Worm (Caenorhabditis elegans) whole organism, L4/young adult: ENCODE data around the gene clec-62.
A peak's percentile ranks its signal among the peaks of the same experiment; 100 is the strongest.

ENCODE experiments used
- W03F9.2 ChIP-seq: fragments of 150-350 bp; optimal IDR thresholded peaks from 2 replicates; lab custom pipeline; 2014; ENCODE audit warnings: missing biosample characterization, missing genetic modification characterization
- dao-5 ChIP-seq: sonication (generic microtip); optimal IDR thresholded peaks from 2 replicates; lab custom pipeline; 2016; ENCODE audit warnings: missing genotype, missing genetic modification characterization, moderate library complexity, missing compliant biosample characterization
- him-1 ChIP-seq: sonication (generic microtip); optimal IDR thresholded peaks from 2 replicates; lab custom pipeline; 2016; ENCODE audit warnings: missing genotype, missing genetic modification reagents, missing genetic modification characterization, missing compliant biosample characterization

Gene clec-62

DNA sequence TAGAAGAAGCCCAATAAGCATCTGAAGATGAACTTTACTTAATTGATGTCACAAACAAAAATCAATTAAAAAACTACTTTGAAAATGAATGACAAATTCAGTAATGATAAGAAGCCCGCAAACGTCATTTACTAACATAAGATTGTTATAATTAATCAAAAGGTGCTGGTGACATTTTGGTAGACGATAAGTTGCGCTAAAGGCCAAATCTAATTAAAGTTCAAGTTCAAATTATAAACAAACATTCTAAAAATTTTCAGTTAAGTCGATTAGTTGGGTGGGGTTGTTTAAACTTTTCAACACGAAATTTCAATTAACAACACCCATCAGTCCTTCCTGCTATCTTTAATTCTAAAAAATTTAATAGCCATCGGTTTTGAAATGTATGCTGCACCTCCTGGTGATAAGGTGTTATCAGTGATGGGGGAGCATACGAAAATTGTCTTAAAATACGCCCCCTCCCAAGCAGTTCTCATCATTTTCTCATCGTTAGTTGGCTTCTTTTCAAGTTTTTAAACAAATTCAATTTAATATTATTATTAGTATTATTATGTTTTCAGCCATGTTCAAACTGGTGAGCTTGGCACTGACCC lies at the start of gene clec-62, which contains the start of gene clec-63:
clec-62 (minus strand) TSS at position 51 of the 593 bp plus-strand sequence.
clec-63 (plus strand) TSS at position 561 of the 593 bp plus-strand sequence.
- TF ChIP-seq dao-5 (no peak), W03F9.2 (tag; lab: Kevin White, UChicago) (no peak), him-1 (tag; lab: Kevin White, UChicago) (no peak)

DNA sequence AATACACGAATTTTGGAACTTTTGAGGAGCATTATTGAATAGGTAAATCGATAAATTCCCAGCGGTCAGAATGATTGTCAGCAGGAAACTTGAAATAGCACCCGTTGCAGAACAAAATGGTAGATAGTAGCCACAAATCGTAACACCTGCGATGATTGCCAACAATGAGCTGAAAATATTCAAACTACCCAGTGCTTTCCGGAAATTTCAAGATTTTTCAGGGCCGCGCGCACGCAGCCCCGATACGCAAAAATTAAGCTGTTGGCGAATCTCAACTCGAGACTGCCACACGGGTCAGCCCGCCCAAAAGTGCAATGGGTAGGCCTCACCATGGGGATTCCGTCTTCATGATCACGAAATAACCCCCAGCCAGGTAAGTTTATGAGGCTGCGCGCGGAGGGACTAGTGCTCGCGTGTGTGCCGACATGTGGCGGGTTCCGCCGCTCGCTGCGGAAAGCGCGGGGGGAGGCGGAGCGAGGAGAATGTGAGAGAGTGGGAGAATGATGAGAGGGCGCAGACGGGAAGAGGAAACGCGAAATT lies 49.7 kb upstream of the clec-62 start:
- TF ChIP-seq him-1 (tag; lab: Kevin White, UChicago), result peak; percentile 82
- TF ChIP-seq dao-5, result peak; percentile 85
- peak; percentile 80 for TF ChIP-seq W03F9.2 (tag; lab: Kevin White, UChicago)

DNA sequence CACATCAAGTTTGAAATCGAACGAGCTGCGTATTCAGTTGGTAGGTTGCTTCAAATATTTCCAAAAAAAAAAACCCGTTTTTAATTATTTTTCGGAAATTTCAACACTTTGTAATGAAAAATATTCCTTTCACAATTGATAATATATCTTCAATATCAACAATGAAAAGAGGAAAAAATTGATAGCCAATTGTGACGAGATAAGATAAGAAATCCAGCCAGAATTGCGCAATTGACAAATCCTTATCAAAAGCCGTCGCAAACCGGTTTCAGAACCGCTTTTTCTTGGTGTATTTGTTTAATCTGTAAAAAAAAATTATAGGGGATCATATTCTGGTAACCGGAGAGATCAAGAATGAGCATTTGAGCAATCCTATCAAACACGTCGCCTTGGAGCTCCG lies 47.6 kb upstream of the clec-62 start:
- no peak for TF ChIP-seq dao-5
- TF ChIP-seq W03F9.2 (tag; lab: Kevin White, UChicago), result no peak
- no peak for TF ChIP-seq him-1 (tag; lab: Kevin White, UChicago)

DNA sequence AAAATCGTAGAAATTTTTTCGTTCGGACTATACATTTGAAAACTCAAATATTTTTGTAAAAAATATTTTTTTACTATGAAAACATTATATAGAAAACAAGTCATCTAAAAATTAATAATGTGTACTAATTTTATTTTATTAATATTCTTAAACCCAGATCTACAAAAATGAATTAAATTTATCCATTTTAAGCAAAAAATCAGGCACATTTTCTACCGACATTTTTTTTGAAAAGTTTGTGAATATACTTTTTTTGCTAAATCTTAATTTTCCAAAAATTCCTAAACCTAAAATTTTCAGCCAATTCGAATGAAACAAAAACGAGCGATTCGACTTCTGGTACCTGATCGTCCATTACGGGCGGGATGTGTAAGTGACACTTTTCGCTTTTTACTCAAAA lies 44.9 kb upstream of the clec-62 start, which contains the start of gene arrd-10:
arrd-10 (plus strand) TSS at position 301 of the 400 bp plus-strand sequence.
- TF ChIP-seq W03F9.2 (tag; lab: Kevin White, UChicago), result no peak
- no peak for TF ChIP-seq him-1 (tag; lab: Kevin White, UChicago)
- no peak for TF ChIP-seq dao-5

DNA sequence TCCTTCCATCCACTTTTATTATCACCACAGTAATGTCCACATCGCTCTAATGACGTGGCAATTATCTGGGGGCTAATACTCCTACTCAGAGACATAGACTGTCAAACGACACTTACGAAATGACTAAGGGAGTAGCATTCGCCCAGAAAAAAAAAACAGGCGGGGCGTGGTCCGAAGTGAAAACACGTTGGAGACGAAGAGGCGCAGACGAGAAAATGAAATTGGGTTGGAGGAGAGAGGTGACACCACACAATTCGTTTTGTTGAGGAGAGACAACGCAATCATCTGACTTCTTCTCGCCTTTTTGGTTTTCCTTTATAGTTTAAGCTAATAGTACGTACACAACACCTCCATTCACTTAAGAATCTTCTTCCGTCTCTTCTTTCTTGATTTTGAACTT lies 44.2 kb upstream of the clec-62 start:
- TF ChIP-seq him-1 (tag; lab: Kevin White, UChicago), result no peak
- no peak for TF ChIP-seq dao-5
- no peak for TF ChIP-seq W03F9.2 (tag; lab: Kevin White, UChicago)

DNA sequence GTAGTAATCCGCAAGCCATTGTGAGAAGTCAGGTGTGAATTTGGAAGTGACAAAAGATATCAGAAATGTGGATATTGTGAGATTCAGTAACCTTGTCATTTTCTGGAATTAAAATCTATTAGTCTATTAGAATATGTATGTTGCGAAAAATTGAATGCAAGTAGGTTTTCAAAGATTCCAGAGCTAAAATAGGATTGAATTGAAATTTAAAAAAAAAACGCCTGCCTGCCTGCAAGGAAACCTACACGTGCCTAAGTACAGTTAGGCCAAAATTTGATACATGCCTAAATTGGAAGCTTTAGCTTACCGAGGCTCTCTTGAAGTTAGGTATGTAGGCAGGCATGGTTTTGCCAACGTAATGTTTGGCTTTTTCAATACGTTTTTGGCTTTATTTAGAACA lies 40.3 kb upstream of the clec-62 start, which contains the start of gene lips-9:
lips-9 (minus strand) TSS at position 101 of the 400 bp plus-strand sequence.
- TF ChIP-seq W03F9.2 (tag; lab: Kevin White, UChicago), result no peak
- no peak for TF ChIP-seq dao-5
- no peak for TF ChIP-seq him-1 (tag; lab: Kevin White, UChicago)

DNA sequence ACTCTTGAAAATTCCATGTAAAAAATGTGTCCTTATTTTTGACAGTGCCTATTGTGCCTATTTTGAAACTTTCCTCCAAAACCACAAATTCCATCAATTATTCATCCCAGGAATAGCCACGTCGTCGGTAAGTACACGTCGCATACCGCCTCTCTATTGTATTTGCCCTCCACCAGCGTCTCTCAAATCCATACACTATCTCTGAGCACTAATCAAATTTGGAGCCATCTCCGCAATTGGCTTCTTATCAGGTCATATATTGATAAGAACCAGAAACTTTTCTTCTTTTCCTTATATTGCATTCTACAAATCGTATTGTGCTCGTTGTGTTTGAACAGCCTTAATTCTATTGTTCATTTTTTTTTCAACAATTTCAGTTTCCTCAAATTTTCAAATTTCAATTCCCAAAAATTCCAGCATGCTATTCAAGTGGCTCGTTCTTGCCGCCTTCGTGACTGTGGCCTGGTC lies 36.6 kb upstream of the clec-62 start, which contains the start of gene dct-18:
dct-18 (plus strand) TSS at position 418 of the 468 bp plus-strand sequence.
- TF ChIP-seq dao-5, result no peak
- no peak for TF ChIP-seq W03F9.2 (tag; lab: Kevin White, UChicago)
- no peak for TF ChIP-seq him-1 (tag; lab: Kevin White, UChicago)

DNA sequence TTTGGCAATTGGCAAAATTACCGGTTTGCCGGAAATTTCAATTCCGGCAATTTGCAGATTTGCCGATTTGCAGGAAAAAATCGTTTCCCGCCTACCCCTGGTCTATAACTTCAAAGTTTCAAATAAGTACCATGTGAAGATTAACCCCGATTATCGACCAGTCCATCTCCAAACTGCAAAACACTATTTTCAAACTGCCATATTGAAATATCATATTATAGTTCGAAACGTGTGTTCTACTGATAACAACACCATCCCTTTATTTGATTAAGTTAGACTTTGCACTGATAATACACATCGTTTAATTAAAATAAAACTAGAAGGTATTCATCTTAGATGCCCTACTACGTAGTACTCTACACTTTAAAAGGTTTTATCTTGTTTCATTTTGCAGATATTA lies 35.2 kb upstream of the clec-62 start:
- TF ChIP-seq W03F9.2 (tag; lab: Kevin White, UChicago) (no peak), dao-5 (no peak), him-1 (tag; lab: Kevin White, UChicago) (no peak)

DNA sequence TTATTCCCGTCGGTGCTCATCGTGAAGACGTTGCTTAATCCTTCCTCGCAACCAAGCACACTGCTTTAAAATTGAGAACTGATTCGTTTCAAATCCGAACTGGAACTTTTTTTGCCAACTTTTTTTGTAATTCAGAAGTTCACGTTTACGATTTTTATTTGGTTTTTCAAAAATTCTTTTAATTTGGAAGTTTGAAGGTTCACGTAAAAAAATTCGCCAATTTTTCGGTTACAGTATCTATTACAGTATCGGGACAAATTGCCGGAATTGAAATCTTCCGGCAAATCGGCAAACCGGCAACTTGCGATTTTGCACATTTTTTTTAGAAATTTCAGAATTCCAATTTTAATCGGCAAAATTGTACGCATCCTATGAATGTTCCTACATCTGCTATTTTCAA lies 33.3 kb upstream of the clec-62 start, which contains the start of gene F58G1.3:
F58G1.3 (minus strand) TSS at position 101 of the 400 bp plus-strand sequence.
- no peak for TF ChIP-seq W03F9.2 (tag; lab: Kevin White, UChicago)
- no peak for TF ChIP-seq dao-5
- no peak for TF ChIP-seq him-1 (tag; lab: Kevin White, UChicago)

DNA sequence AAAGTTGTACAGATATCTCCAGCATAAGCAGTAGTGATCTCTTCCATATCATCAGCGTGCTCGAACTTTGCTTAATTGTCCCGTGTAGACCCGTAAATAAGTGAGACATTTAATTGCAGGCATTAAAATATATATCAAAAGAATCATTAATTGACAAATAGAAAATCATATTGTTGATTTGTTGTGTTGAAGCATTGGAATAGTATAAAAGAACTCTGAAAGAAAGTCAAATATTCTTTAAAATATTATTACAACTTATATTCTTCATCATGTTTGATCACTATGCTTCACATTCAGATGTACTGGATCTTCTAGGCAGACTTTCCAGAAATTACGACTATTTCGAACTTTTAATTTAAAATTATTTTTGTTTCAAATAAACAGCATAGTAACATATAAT lies 30.6 kb upstream of the clec-62 start, which contains the start of gene F58G1.8:
F58G1.8 (minus strand) TSS at position 101 of the 400 bp plus-strand sequence.
- TF ChIP-seq W03F9.2 (tag; lab: Kevin White, UChicago) (no peak), him-1 (tag; lab: Kevin White, UChicago) (no peak), dao-5 (no peak)

DNA sequence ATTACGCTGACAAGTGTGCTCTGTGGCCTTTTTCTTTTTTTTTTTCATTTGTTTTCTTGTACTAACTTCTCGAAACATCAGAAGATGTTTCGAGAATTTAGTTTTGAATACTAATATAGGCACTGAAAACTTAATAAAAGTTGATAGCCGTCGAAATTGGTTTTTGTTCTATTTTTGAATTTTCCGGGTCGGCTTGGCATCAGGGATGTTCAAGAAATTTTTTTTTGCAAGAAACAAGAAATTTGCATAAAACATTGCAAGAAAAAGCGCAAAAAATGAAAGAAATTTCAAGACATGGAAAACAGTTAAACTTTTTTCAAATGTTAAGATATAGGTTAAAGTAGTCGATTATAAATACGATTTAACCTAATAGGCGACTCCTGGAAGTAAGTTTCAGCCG lies 28.3 kb upstream of the clec-62 start:
- TF ChIP-seq dao-5 (no peak), W03F9.2 (tag; lab: Kevin White, UChicago) (no peak), him-1 (tag; lab: Kevin White, UChicago) (no peak)

DNA sequence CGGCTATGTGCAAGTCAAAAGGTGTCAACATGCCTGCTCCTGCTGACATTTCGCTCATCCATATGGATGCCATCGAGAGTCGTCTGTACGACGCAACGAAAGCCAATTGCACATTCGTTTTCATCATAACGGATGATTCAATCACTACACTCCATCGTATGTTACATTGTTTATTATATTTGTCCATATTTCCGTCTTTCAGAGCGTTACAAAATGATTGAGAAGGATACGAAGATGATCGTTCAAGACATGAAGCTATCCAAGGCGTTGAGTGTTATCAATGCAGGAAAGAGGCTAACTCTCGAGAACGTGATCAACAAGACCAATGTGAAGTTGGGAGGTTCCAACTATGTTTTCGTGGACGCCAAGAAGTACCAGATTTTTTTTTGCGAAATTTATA lies 26.6 kb upstream of the clec-62 start:
- TF ChIP-seq him-1 (tag; lab: Kevin White, UChicago) (no peak), dao-5 (no peak), W03F9.2 (tag; lab: Kevin White, UChicago) (no peak)

DNA sequence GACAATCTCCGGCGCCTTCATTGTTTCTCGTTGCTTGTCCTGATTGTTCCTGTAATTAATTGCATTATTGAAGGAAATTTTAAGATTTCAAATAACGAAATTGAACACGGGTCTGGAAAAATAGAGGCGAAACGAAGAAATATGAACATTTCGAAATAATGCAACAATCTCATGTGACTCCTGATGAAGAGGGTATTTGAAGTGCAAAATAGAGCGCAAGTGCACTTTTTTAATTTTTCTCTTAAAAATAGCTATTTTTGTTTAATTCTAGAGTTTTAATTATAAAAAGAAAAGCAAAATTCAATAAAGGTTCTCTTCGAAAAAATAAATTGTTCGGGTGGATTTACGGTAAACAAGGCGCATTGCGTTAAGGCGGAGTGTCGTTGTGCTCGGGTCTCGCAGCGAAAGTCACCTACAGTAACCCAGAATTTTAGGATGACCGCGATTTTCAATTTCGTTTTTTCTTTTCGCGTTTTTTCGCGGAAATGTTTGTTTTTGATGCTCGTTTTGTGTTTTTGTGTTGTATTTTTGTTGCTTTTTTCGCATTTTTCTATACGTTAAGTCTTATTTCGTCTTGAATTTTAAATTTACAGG lies 24.1 kb upstream of the clec-62 start, which contains the start of the genes F58G1.2 and wago-4:
F58G1.2 (minus strand) TSS at position 51 of the 594 bp plus-strand sequence.
wago-4 (plus strand) TSS at position 592 of the 594 bp plus-strand sequence.
- TF ChIP-seq him-1 (tag; lab: Kevin White, UChicago) (no peak), W03F9.2 (tag; lab: Kevin White, UChicago) (peak; percentile 65)
